Fruit fly (Drosophila melanogaster) whole organism: ENCODE data around the gene TkR86C.

ENCODE experiments used
- CG8478 ChIP-seq: fragments of >200 bp; optimal IDR thresholded peaks from 2 replicates; lab custom pipeline; 2018; ENCODE audit warnings: inconsistent platforms
- Dll ChIP-seq: fragments of >200 bp; optimal IDR thresholded peaks from 2 replicates; lab custom pipeline; 2017
- EcR ChIP-seq, 2 experiments: fragments of >200 bp; optimal IDR thresholded peaks; 2 replicates each; lab custom pipeline; 2017; ENCODE audit warnings: missing biosample characterization in 2 of 2, missing genetic modification characterization in 2 of 2, missing genetic modification reagents in 2 of 2
- pan ChIP-seq: fragments of >200 bp; optimal IDR thresholded peaks from 2 replicates; lab custom pipeline; 2017
- psq ChIP-seq: fragments of >200 bp; optimal IDR thresholded peaks from 2 replicates; lab custom pipeline; 2017
- usp ChIP-seq: fragments of >200 bp; optimal IDR thresholded peaks from 2 replicates; lab custom pipeline; 2017; ENCODE audit warnings: missing biosample characterization, missing genetic modification characterization, mixed read lengths

DNA sequence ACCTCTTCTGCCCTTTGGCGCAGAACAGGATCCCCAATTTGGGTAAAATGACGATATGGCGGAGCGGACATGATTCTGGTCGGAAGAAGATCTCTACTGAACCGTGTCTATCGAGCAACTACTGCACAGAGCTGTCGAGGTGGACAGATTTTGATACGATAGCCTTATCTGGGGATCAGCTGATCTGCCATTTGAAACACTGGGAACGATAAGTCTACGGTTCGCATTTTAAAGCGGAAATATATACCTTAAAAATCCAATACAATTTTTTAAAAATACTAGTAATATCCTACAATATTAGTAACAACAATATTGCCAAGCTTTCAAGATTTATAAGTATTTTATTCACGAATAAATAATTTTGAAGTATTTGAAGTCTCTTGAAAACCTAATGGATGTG, 41.8 kb downstream of the TkR86C start, which contains the start of gene CG31373:
- TF ChIP-seq usp (GFP tag; lab: Kevin White, UChicago) (no peak), Dll (no peak), pan (no peak), CG8478 (no peak), psq (lab: Kevin White, UChicago) (no peak), EcR (GFP tag; optimal IDR thresholded peaks at IDR 0.05; lab: Kevin White, UChicago) (no peak)
